Worm (Caenorhabditis elegans): ENCODE results near the gene F55C10.4.

ce11 chrV:11435242-11435641 lies 48.7 kb downstream of the F55C10.4 start:
- TF ChIP-seq him-1 (tag; optimal IDR thresholded peaks at IDR 0.05) (no peak), dao-5 (tag; optimal IDR thresholded peaks at IDR 0.05) (no peak), W03F9.2 (tag; optimal IDR thresholded peaks at IDR 0.05) (no peak)
